Fruit fly (Drosophila melanogaster) whole organism, pupa: ENCODE data around the gene RtGEF.
A peak's percentile ranks its signal among the peaks of the same experiment; 100 is the strongest.

Experiments
- CG12605 ChIP-seq: fragments of 200-800 bp; sonication (Bioruptor generic); IDR thresholded peaks from 2 replicates; pipeline ENCODE4 v1.3.6; 2022; ENCODE audit warnings: missing biosample characterization, missing genetic modification characterization
- CG34367 ChIP-seq: fragments of 200-800 bp; sonication (Bioruptor generic); optimal IDR thresholded peaks from 2 replicates; lab custom pipeline; 2018; ENCODE audit warnings: missing biosample characterization, mild to moderate bottlenecking, missing genetic modification characterization
- CG4496 ChIP-seq: fragments of 200-800 bp; sonication (Bioruptor generic); IDR thresholded peaks from 3 replicates; pipeline ENCODE4 v1.3.6; 2022; ENCODE audit warnings: missing biosample characterization, missing genetic modification characterization
- CG9948 ChIP-seq: fragments of 200-800 bp; sonication (Bioruptor generic); optimal IDR thresholded peaks from 2 replicates; lab custom pipeline; 2018; ENCODE audit warnings: missing biosample characterization, mild to moderate bottlenecking, missing genetic modification characterization, moderate library complexity
- D1 ChIP-seq: fragments of 200-800 bp; sonication (Bioruptor generic); optimal IDR thresholded peaks from 2 replicates; lab custom pipeline; 2018; ENCODE audit warnings: missing biosample characterization, mild to moderate bottlenecking, missing genetic modification characterization, moderate library complexity
- EcR ChIP-seq: fragments of 200-800 bp; sonication (Bioruptor generic); optimal IDR thresholded peaks from 3 replicates; lab custom pipeline; 2019; ENCODE audit warnings: missing biosample characterization, missing genetic modification characterization, mild to moderate bottlenecking, moderate library complexity, missing genetic modification reagents
- Ets98B ChIP-seq: fragments of 200-800 bp; sonication (Bioruptor generic); IDR thresholded peaks from 2 replicates; pipeline ENCODE4 v1.3.6; 2022; ENCODE audit warnings: missing biosample characterization, missing genetic modification characterization
- Pif1B ChIP-seq: fragments of 200-800 bp; sonication (Bioruptor generic); optimal IDR thresholded peaks from 3 replicates; lab custom pipeline; 2016; ENCODE audit warnings: missing biosample characterization, missing genetic modification characterization
- Snoo ChIP-seq: fragments of 200-800 bp; sonication (Bioruptor generic); optimal IDR thresholded peaks from 3 replicates; lab custom pipeline; 2017; ENCODE audit warnings: missing biosample characterization, mild to moderate bottlenecking, missing genetic modification characterization, inconsistent platforms
- gl ChIP-seq: fragments of 200-800 bp; sonication (Bioruptor generic); optimal IDR thresholded peaks from 2 replicates; lab custom pipeline; 2018; ENCODE audit warnings: missing biosample characterization, mild to moderate bottlenecking, missing genetic modification characterization
- rn ChIP-seq: fragments of 200-800 bp; sonication (Bioruptor generic); IDR thresholded peaks from 2 replicates; pipeline ENCODE4 v1.3.6; 2022; ENCODE audit warnings: missing biosample characterization, missing genetic modification characterization

DNA sequence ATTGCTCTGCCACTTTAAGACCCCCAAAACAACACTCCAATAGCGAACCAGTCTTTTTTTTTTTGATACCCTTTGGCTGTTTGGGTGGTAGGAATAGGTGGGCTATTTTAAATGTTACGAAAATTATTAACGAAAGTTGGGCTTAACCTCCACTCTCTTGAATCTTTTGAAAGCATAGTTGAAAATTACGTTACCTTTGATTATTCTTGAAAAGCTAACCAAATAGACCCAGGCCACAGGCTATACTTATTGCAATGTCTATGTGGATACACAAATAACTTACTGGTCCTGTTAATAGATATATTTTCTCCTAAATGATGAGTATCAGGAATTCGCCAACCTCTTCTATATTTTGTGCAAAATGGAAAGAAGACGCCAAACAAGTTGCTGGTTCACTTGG is 22.3 kb upstream of the RtGEF start:
- no peak for TF ChIP-seq CG4496 (GFP tag; lab: Robert Waterston, UW)
- TF ChIP-seq Ets98B (GFP tag; lab: Robert Waterston, UW), result no peak
- no peak for TF ChIP-seq rn (GFP tag; lab: Robert Waterston, UW)
- no peak for TF ChIP-seq D1 (tag; lab: Kevin White, UChicago)
- TF ChIP-seq gl (tag; lab: Kevin White, UChicago), result no peak
- no peak for TF ChIP-seq CG12605 (GFP tag; lab: Robert Waterston, UW)
- TF ChIP-seq EcR, result no peak
- TF ChIP-seq CG9948 (tag; lab: Kevin White, UChicago), result peak; percentile 21
- no peak for TF ChIP-seq CG34367 (tag; lab: Kevin White, UChicago)
- peak; percentile 23 for TF ChIP-seq Pif1B (GFP tag; lab: Kevin White, UChicago)
- no peak for TF ChIP-seq Snoo (tag; lab: Kevin White, UChicago)
